Fruit fly (Drosophila melanogaster): ENCODE results near the gene CG2162.

The CG2162 gene

DNA sequence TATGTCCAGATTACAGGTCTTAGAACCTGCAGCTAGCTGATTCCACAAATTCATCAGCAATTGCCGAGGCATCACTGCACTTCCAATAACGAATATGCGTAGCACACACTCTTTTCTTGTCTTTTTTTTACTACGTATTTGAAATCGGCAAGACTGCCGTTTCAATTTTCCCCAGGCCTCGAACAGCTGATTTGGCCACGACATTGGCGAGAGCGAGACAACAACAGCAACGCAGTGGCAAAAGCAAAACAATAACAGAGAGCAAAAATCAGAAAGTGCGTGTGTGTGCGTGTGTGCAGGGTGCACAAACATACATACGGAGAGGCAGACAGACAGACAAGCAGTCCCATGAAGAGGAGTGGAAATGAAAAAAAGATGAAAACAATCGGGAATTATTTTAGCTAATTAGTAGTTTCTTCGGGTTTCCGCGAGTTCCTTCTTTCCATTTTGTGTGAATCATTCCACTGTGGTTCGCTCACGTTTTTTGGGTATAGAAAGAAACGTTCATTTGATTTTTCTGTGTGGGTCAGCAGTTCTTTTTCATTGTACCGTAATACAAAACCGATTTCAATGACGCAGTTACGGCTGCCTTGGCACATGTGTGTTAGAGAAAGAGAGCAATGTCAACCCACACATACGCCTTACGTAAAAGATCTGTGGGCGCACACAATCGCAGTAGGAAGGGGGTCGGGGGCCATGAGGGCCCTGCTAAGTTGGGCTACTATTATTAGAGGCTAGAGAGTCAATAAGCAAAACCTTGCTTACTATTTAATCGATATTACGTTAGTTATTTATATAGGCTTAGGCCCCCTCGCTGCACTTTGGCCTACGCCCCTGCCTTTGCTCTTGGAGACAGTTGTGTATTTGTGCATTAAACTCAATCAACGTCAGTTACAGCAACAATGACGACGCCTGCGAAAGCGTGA is 25.3 kb downstream of the CG2162 start (continued):
- peak; percentile 100 for TF ChIP-seq Eip75B (GFP tag; optimal IDR thresholded peaks at IDR 0.05)
- TF ChIP-seq CG10631 (GFP tag; optimal IDR thresholded peaks at IDR 0.05): peak; percentile 100
- peak; percentile 100 for TF ChIP-seq Ets21C (GFP tag; optimal IDR thresholded peaks at IDR 0.05)
- peak; percentile 100 for TF ChIP-seq Smox (GFP tag; optimal IDR thresholded peaks at IDR 0.05)
- TF ChIP-seq Met (GFP tag; optimal IDR thresholded peaks at IDR 0.05): peak; percentile 100
- TF ChIP-seq fd85E (GFP tag; optimal IDR thresholded peaks at IDR 0.05): peak; percentile 98
- peak; percentile 100 for TF ChIP-seq eg (GFP tag; IDR thresholded peaks at IDR 0.05)
- peak; percentile 100 for TF ChIP-seq Sox102F (GFP tag; optimal IDR thresholded peaks at IDR 0.05)
- peak; percentile 99 for TF ChIP-seq spab (GFP tag; optimal IDR thresholded peaks at IDR 0.05)
- peak; percentile 100 for TF ChIP-seq cyc (GFP tag; optimal IDR thresholded peaks at IDR 0.05)
- peak; percentile 99 for TF ChIP-seq CG11762 (GFP tag; optimal IDR thresholded peaks at IDR 0.05; ENCODE audit: insufficient read depth)

DNA sequence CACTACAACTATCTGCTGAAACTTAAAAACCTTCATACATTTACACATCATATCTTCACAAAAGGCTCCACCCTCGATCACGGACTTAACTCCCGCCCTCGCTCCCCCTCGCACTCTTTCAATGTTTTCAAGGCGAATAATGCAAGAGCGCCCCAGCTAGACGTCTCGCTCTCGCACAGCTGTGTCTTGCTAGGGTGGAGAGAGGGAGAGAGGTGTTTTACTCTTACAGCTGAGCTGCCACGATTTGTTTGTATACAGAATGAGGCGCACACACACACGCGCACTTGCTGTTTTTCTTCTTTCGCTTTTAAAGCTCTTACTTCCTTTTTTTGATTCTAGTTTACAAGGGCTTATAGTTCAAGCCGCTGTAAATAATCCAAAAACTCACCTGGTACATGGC is 34.8 kb downstream of the CG2162 start:
- TF ChIP-seq net (GFP tag; optimal IDR thresholded peaks at IDR 0.05) (no peak), acj6 (GFP tag; optimal IDR thresholded peaks at IDR 0.05) (no peak), CG6163 (GFP tag; IDR thresholded peaks at IDR 0.05) (0 out of 3 replicates have a peak, but pooled peaks have one; percentile 11), Sox14 (GFP tag; optimal IDR thresholded peaks at IDR 0.05) (peak; percentile 15), dsx (GFP tag; optimal IDR thresholded peaks at IDR 0.05; ENCODE audit: poor library complexity, severe bottlenecking) (no peak), Hr39 (GFP tag; optimal IDR thresholded peaks at IDR 0.05) (no peak), achi (GFP tag; optimal IDR thresholded peaks at IDR 0.05) (no peak), Eip78C (GFP tag) (peak; percentile 4), CG8119 (GFP tag; IDR thresholded peaks at IDR 0.05) (no peak), CG9139 (GFP tag; optimal IDR thresholded peaks at IDR 0.05) (no peak), ss (GFP tag; optimal IDR thresholded peaks at IDR 0.05) (peak in 1 of 2 experiments; percentile 26), CG16779 (tag; optimal IDR thresholded peaks at IDR 0.05) (no peak), CG7368 (GFP tag; optimal IDR thresholded peaks at IDR 0.05) (no peak), CG6276 (GFP tag; optimal IDR thresholded peaks at IDR 0.05) (no peak), Met (GFP tag; optimal IDR thresholded peaks at IDR 0.05) (no peak), Sox15 (GFP tag; optimal IDR thresholded peaks at IDR 0.05) (no peak), cyc (GFP tag; optimal IDR thresholded peaks at IDR 0.05) (no peak), Lpt (GFP tag; optimal IDR thresholded peaks at IDR 0.05) (no peak), lz (GFP tag; optimal IDR thresholded peaks at IDR 0.05) (no peak), fd59A (GFP tag; optimal IDR thresholded peaks at IDR 0.05) (no peak), CG1621 (tag; optimal IDR thresholded peaks at IDR 0.05) (no peak), CG11294 (GFP tag; IDR thresholded peaks at IDR 0.05) (no peak), CG11902 (GFP tag; optimal IDR thresholded peaks at IDR 0.05) (no peak), Ets96B (tag; optimal IDR thresholded peaks at IDR 0.05) (no peak), CG10669 (GFP tag; optimal IDR thresholded peaks at IDR 0.05) (no peak), pdm3 (GFP tag; optimal IDR thresholded peaks at IDR 0.05) (no peak), CG11762 (GFP tag; optimal IDR thresholded peaks at IDR 0.05; ENCODE audit: insufficient read depth) (no peak), fkh (GFP tag; optimal IDR thresholded peaks at IDR 0.05) (peak; percentile 53), Eip75B (GFP tag; optimal IDR thresholded peaks at IDR 0.05) (no peak), CG6854 (GFP tag; optimal IDR thresholded peaks at IDR 0.05) (no peak), CG6792 (GFP tag; optimal IDR thresholded peaks at IDR 0.05) (no peak), Smox (GFP tag; optimal IDR thresholded peaks at IDR 0.05) (no peak), dac (GFP tag; optimal IDR thresholded peaks at IDR 0.05) (no peak), CG15336 (GFP tag; IDR thresholded peaks at IDR 0.05) (0 out of 2 replicates have a peak, but pooled peaks have one; percentile 9), svp (GFP tag) (peak; percentile 31), spab (GFP tag; optimal IDR thresholded peaks at IDR 0.05) (no peak), esn (GFP tag; optimal IDR thresholded peaks at IDR 0.05) (no peak), Ets21C (GFP tag; optimal IDR thresholded peaks at IDR 0.05) (no peak), vri (GFP tag; optimal IDR thresholded peaks at IDR 0.05) (peak; percentile 46), Gug (GFP tag; IDR thresholded peaks at IDR 0.05) (no peak), eg (GFP tag; IDR thresholded peaks at IDR 0.05) (no peak), OdsH (GFP tag; optimal IDR thresholded peaks at IDR 0.05) (no peak)

All from whole organism, prepupa.